Worm (Caenorhabditis elegans) whole organism, L2 larva: ENCODE measurements around the gene D2062.13.

Experiments used
- ZK546.5 ChIP-seq: sonication (generic microtip); optimal IDR thresholded peaks from 2 replicates; lab custom pipeline; 2017; ENCODE audit warnings: missing biosample characterization, missing genetic modification characterization
- mbf-1 ChIP-seq: sonication (generic microtip); optimal IDR thresholded peaks from 2 replicates; lab custom pipeline; 2017; ENCODE audit warnings: missing biosample characterization, missing genetic modification characterization
- nhr-10 ChIP-seq: sonication (generic microtip); optimal IDR thresholded peaks from 2 replicates; lab custom pipeline; 2017; ENCODE audit warnings: missing biosample characterization, missing genetic modification characterization
- nhr-21 ChIP-seq: fragments of 150-350 bp; optimal IDR thresholded peaks from 2 replicates; lab custom pipeline; 2014; ENCODE audit warnings: missing biosample characterization, missing genetic modification characterization
- nhr-237 ChIP-seq: fragments of 150-350 bp; optimal IDR thresholded peaks from 2 replicates; lab custom pipeline; 2014; ENCODE audit warnings: missing biosample characterization, missing genetic modification characterization
- snpc-4 ChIP-seq: fragments of 150-350 bp; optimal IDR thresholded peaks from 2 replicates; lab custom pipeline; 2014; ENCODE audit warnings: missing biosample characterization, missing genetic modification characterization
- ztf-11 ChIP-seq: sonication (generic microtip); optimal IDR thresholded peaks from 2 replicates; lab custom pipeline; 2017; ENCODE audit warnings: missing biosample characterization, missing genetic modification characterization

The D2062.13 gene

ce11 chrII:2659364-2659763 is 47.0 kb downstream of the D2062.13 start, which contains the start of gene gcy-21:
TSS of gene gcy-21 (plus strand) at chrII:2659664.
- TF ChIP-seq ZK546.5 (tag; lab: Kevin White, UChicago) = no peak
- TF ChIP-seq ztf-11 (tag; lab: Kevin White, UChicago) = no peak
- no peak for TF ChIP-seq mbf-1
- no peak for TF ChIP-seq nhr-21 (tag; lab: Kevin White, UChicago)
- no peak for TF ChIP-seq nhr-237 (tag; lab: Kevin White, UChicago)
- TF ChIP-seq nhr-10 = no peak
- TF ChIP-seq snpc-4 (tag; lab: Kevin White, UChicago) = no peak
- TF ChIP-seq, all 48 proteins: peak for 0
